In genomic region chrIV:4727935-4728334, ce11 we compare ENCODE assay signal across 5 worm cellular contexts.
TF ChIP-seq lines count a peak whose summit lies in the region.
"Not testable (repeated sequence)": the region's sequence is repeated elsewhere in the genome, so short reads cannot be mapped to it uniquely, and the experiment has no call there.

No protein-coding gene starts in this region.

TF ChIP-seq in whole organism, L1 larva, 84 proteins besides CTCF, POLR2A, EP300 and RAD21 (continues in another document):
- TF ChIP-seq dsc-1 (tag; optimal IDR thresholded peaks at IDR 0.05; lab: Kevin White, UChicago): peak; percentile 93
- peak; percentile 99 for TF ChIP-seq grh-1 (GFP tag; IDR thresholded peaks at IDR 0.05; lab: Robert Waterston, UW)
- peak; percentile 56 for TF ChIP-seq zip-4 (GFP tag; optimal IDR thresholded peaks at IDR 0.05; lab: Kevin White, UChicago)
- peak; percentile 91 for TF ChIP-seq fkh-8 (tag; optimal IDR thresholded peaks at IDR 0.05; lab: Kevin White, UChicago)
- peak; percentile 94 for TF ChIP-seq nhr-90 (tag; optimal IDR thresholded peaks at IDR 0.05; lab: Kevin White, UChicago; ENCODE audit: poor library complexity)
- TF ChIP-seq C04F5.9 (tag; optimal IDR thresholded peaks at IDR 0.05; lab: Kevin White, UChicago): peak; percentile 86
- peak; percentile 9 to 67 for TF ChIP-seq lin-35 (GFP tag; optimal IDR thresholded peaks at IDR 0.05; lab: Kevin White, UChicago)
- peak; percentile 84 for TF ChIP-seq egl-13 (tag; optimal IDR thresholded peaks at IDR 0.05; lab: Kevin White, UChicago)
- TF ChIP-seq tbx-2 (tag; optimal IDR thresholded peaks at IDR 0.05; lab: Kevin White, UChicago): peak; percentile 92
- TF ChIP-seq dpl-1 (GFP tag; optimal IDR thresholded peaks at IDR 0.05; lab: Kevin White, UChicago): peak; percentile 58 to 73 (median 73)
- TF ChIP-seq lsy-2 (tag; optimal IDR thresholded peaks at IDR 0.05; lab: Kevin White, UChicago): peak; percentile 97 to 98
- TF ChIP-seq ztf-4 (tag; optimal IDR thresholded peaks at IDR 0.05; lab: Kevin White, UChicago): peak; percentile 7
- peak; percentile 64 for TF ChIP-seq jun-1 (tag; optimal IDR thresholded peaks at IDR 0.05; lab: Kevin White, UChicago)
- TF ChIP-seq elt-3 (tag; optimal IDR thresholded peaks at IDR 0.05; lab: Kevin White, UChicago): peak in 1 of 6 experiments; percentile 61
- TF ChIP-seq ceh-90 (tag; optimal IDR thresholded peaks at IDR 0.05; lab: Kevin White, UChicago): peak; percentile 64
- TF ChIP-seq skn-1 (tag; optimal IDR thresholded peaks at IDR 0.05; lab: Kevin White, UChicago): peak; percentile 9
- TF ChIP-seq swsn-7 (tag; optimal IDR thresholded peaks at IDR 0.05; lab: Kevin White, UChicago): peak; percentile 90
- peak; percentile 74 for TF ChIP-seq F16B12.6 (tag; optimal IDR thresholded peaks at IDR 0.05; lab: Kevin White, UChicago)

TF ChIP-seq in whole organism, L3 larva, 47 proteins besides CTCF, POLR2A, EP300 and RAD21:
- TF ChIP-seq snpc-4 (tag; optimal IDR thresholded peaks at IDR 0.05; lab: Kevin White, UChicago) (peak; percentile 54), nhr-77 (tag; optimal IDR thresholded peaks at IDR 0.05; lab: Kevin White, UChicago) (peak; percentile 60), nhr-23 (tag; optimal IDR thresholded peaks at IDR 0.05; lab: Kevin White, UChicago) (peak; percentile 83), R02D3.7 (tag; optimal IDR thresholded peaks at IDR 0.05; lab: Kevin White, UChicago) (peak; percentile 84), ceh-82 (tag; optimal IDR thresholded peaks at IDR 0.05; lab: Kevin White, UChicago) (peak; percentile 10), nhr-43 (tag; optimal IDR thresholded peaks at IDR 0.05; lab: Kevin White, UChicago; ENCODE audit: poor library complexity, severe bottlenecking) (peak; percentile 88), lin-15B (tag; optimal IDR thresholded peaks at IDR 0.05; lab: Kevin White, UChicago) (peak; percentile 84), pha-4 (tag; optimal IDR thresholded peaks at IDR 0.05; lab: Kevin White, UChicago) (peak; percentile 22), jun-1 (tag; optimal IDR thresholded peaks at IDR 0.05; lab: Kevin White, UChicago) (peak; percentile 10), elt-2 (tag; optimal IDR thresholded peaks at IDR 0.05; lab: Kevin White, UChicago) (peak; percentile 79), tbx-2 (tag; optimal IDR thresholded peaks at IDR 0.05; lab: Kevin White, UChicago) (peak; percentile 88), lsy-12 (tag; optimal IDR thresholded peaks at IDR 0.05; lab: Kevin White, UChicago) (peak; percentile 92), ceh-28 (tag; optimal IDR thresholded peaks at IDR 0.05; lab: Kevin White, UChicago) (peak; percentile 40), ZK546.5 (tag; optimal IDR thresholded peaks at IDR 0.05; lab: Kevin White, UChicago) (peak; percentile 46), nfya-1 (tag; optimal IDR thresholded peaks at IDR 0.05; lab: Kevin White, UChicago; ENCODE audit: insufficient read depth) (peak; percentile 72), nhr-25 (tag; optimal IDR thresholded peaks at IDR 0.05; lab: Kevin White, UChicago) (peak; percentile 51), nhr-11 (tag; optimal IDR thresholded peaks at IDR 0.05; lab: Kevin White, UChicago) (peak; percentile 73)

TF ChIP-seq in whole organism, early embryonic, 17 proteins besides CTCF, POLR2A, EP300 and RAD21:
- TF ChIP-seq tbx-37 (GFP tag; conservative IDR thresholded peaks at IDR 0.05; lab: Robert Waterston, UW): peak; percentile 56; the same call in 1 of the 2 replicates
- TF ChIP-seq scrt-1 (GFP tag; IDR thresholded peaks at IDR 0.05; lab: Robert Waterston, UW): peak; percentile 51; the same call in 1 of the 2 replicates
- TF ChIP-seq sea-1 (GFP tag; conservative IDR thresholded peaks at IDR 0.05; lab: Robert Waterston, UW): peak; percentile 67; the same call in 1 of the 2 replicates
- TF ChIP-seq tbx-11 (GFP tag; IDR thresholded peaks at IDR 0.05; lab: Robert Waterston, UW): 0 out of 2 replicates have a peak, but pooled peaks have one; percentile 50
- peak; percentile 3 for TF ChIP-seq F13C5.2 (tag; optimal IDR thresholded peaks at IDR 0.05; lab: Kevin White, UChicago)
- TF ChIP-seq pes-1 (GFP tag; IDR thresholded peaks at IDR 0.05; lab: Robert Waterston, UW): peak; percentile 73

TF ChIP-seq in whole organism, midembryonic, 9 proteins besides CTCF, POLR2A, EP300 and RAD21:
- TF ChIP-seq cog-1 (tag; optimal IDR thresholded peaks at IDR 0.05; lab: Kevin White, UChicago): peak; percentile 49
- TF ChIP-seq flt-1 (GFP tag; IDR thresholded peaks at IDR 0.05; lab: Robert Waterston, UW): peak; percentile 66
- TF ChIP-seq klf-2 (GFP tag; conservative IDR thresholded peaks at IDR 0.05; lab: Robert Waterston, UW): peak; percentile 71
- peak; percentile 90 for TF ChIP-seq ztf-23 (GFP tag; IDR thresholded peaks at IDR 0.05; lab: Robert Waterston, UW)
- peak; percentile 31; the same call in 1 of the 2 replicates for TF ChIP-seq ztf-29 (GFP tag; IDR thresholded peaks at IDR 0.05; lab: Robert Waterston, UW)
- peak; percentile 40; the same call in 1 of the 2 replicates for TF ChIP-seq T22C8.4 (GFP tag; IDR thresholded peaks at IDR 0.05; lab: Robert Waterston, UW)

TF ChIP-seq in whole organism, young adult, 124 proteins besides CTCF, POLR2A, EP300 and RAD21 (continues in another document):
- TF ChIP-seq Y79H2A.3 (GFP tag; conservative IDR thresholded peaks at IDR 0.05; lab: Robert Waterston, UW): peak; percentile 96
- TF ChIP-seq K11D2.4 (GFP tag; IDR thresholded peaks at IDR 0.05; lab: Robert Waterston, UW): peak; percentile 100
- peak; percentile 90; the same call in 1 of the 2 replicates for TF ChIP-seq nhr-120 (GFP tag; IDR thresholded peaks at IDR 0.05; lab: Robert Waterston, UW)
- peak; percentile 83; the same call in 1 of the 2 replicates for TF ChIP-seq F39B2.1 (GFP tag; IDR thresholded peaks at IDR 0.05; lab: Robert Waterston, UW)
- peak; percentile 83 for TF ChIP-seq B0035.1 (tag; optimal IDR thresholded peaks at IDR 0.05; lab: Kevin White, UChicago)
- TF ChIP-seq F37B4.10 (GFP tag; IDR thresholded peaks at IDR 0.05; lab: Robert Waterston, UW): peak; percentile 100
- peak; percentile 100 for TF ChIP-seq dox-1 (GFP tag; IDR thresholded peaks at IDR 0.05; lab: Robert Waterston, UW)
- TF ChIP-seq aptf-3 (GFP tag; IDR thresholded peaks at IDR 0.05; lab: Robert Waterston, UW): peak; percentile 91
- TF ChIP-seq gei-17 (GFP tag; optimal IDR thresholded peaks at IDR 0.05; lab: Kevin White, UChicago): peak; percentile 72
- peak; percentile 100 for TF ChIP-seq ztf-28 (GFP tag; IDR thresholded peaks at IDR 0.05; lab: Robert Waterston, UW)
- TF ChIP-seq snpc-4 (GFP tag; optimal IDR thresholded peaks at IDR 0.05; lab: Kevin White, UChicago): not testable (repeated sequence)
- TF ChIP-seq snpc-4 (tag; optimal IDR thresholded peaks at IDR 0.05; lab: Kevin White, UChicago): peak; percentile 16 to 88 (median 76)
- peak; percentile 93; the same call in 1 of the 2 replicates for TF ChIP-seq lag-1 (GFP tag; IDR thresholded peaks at IDR 0.05; lab: Robert Waterston, UW)
- peak; percentile 89; the same call in 1 of the 2 replicates for TF ChIP-seq madf-6 (GFP tag; IDR thresholded peaks at IDR 0.05; lab: Robert Waterston, UW)
- TF ChIP-seq ceh-40 (GFP tag; IDR thresholded peaks at IDR 0.05; lab: Robert Waterston, UW): peak; percentile 82
- peak; percentile 98 for TF ChIP-seq let-526 (GFP tag; IDR thresholded peaks at IDR 0.05; lab: Robert Waterston, UW)
- TF ChIP-seq ceh-100 (GFP tag; IDR thresholded peaks at IDR 0.05; lab: Robert Waterston, UW): peak; percentile 96
- TF ChIP-seq Y53G8AR.9 (GFP tag; conservative IDR thresholded peaks at IDR 0.05; lab: Robert Waterston, UW): peak; percentile 99
- peak; percentile 97 for TF ChIP-seq lin-26 (GFP tag; IDR thresholded peaks at IDR 0.05; lab: Robert Waterston, UW)
- TF ChIP-seq cebp-1 (GFP tag; IDR thresholded peaks at IDR 0.05; lab: Robert Waterston, UW): peak; percentile 97
- peak; percentile 95 for TF ChIP-seq cebp-1 (tag; optimal IDR thresholded peaks at IDR 0.05; lab: Kevin White, UChicago)
- TF ChIP-seq nhr-90 (tag; optimal IDR thresholded peaks at IDR 0.05; lab: Kevin White, UChicago): peak; percentile 76
- TF ChIP-seq ztf-25 (GFP tag; IDR thresholded peaks at IDR 0.05; lab: Robert Waterston, UW): peak; percentile 99
- TF ChIP-seq nfya-2 (GFP tag; IDR thresholded peaks at IDR 0.05; lab: Robert Waterston, UW): 0 out of 2 replicates have a peak, but pooled peaks have one; percentile 39
- peak; percentile 95 for TF ChIP-seq somi-1 (GFP tag; optimal IDR thresholded peaks at IDR 0.05; lab: Kevin White, UChicago)
- TF ChIP-seq egl-44 (GFP tag; IDR thresholded peaks at IDR 0.05; lab: Robert Waterston, UW): peak; percentile 99
- TF ChIP-seq ztf-3 (GFP tag; optimal IDR thresholded peaks at IDR 0.05; lab: Kevin White, UChicago): peak; percentile 77
- peak; percentile 95 for TF ChIP-seq hmg-20 (GFP tag; IDR thresholded peaks at IDR 0.05; lab: Robert Waterston, UW)
- TF ChIP-seq Y67H2A.10 (GFP tag; conservative IDR thresholded peaks at IDR 0.05; lab: Robert Waterston, UW): peak; percentile 98
- TF ChIP-seq rec-8 (tag; optimal IDR thresholded peaks at IDR 0.05; lab: Kevin White, UChicago): peak; percentile 5 to 6
- peak; percentile 99 for TF ChIP-seq ztf-6 (GFP tag; IDR thresholded peaks at IDR 0.05; lab: Robert Waterston, UW)
- peak; percentile 87 for TF ChIP-seq madf-8 (GFP tag; conservative IDR thresholded peaks at IDR 0.05; lab: Robert Waterston, UW)
- peak; percentile 88 for TF ChIP-seq madf-10 (tag; optimal IDR thresholded peaks at IDR 0.05; lab: Kevin White, UChicago)
- TF ChIP-seq ceh-27 (GFP tag; optimal IDR thresholded peaks at IDR 0.05; lab: Kevin White, UChicago): peak; percentile 89
- peak; percentile 99 for TF ChIP-seq nfyb-1 (GFP tag; IDR thresholded peaks at IDR 0.05; lab: Robert Waterston, UW)
- peak; percentile 73 for TF ChIP-seq ZK185.1 (tag; optimal IDR thresholded peaks at IDR 0.05; lab: Kevin White, UChicago; ENCODE audit: poor library complexity, severe bottlenecking)
- TF ChIP-seq T07F8.4 (tag; optimal IDR thresholded peaks at IDR 0.05; lab: Kevin White, UChicago): peak; percentile 29
- TF ChIP-seq F22D6.2 (tag; optimal IDR thresholded peaks at IDR 0.05; lab: Kevin White, UChicago): peak; percentile 82
- TF ChIP-seq F57A8.1 (GFP tag; optimal IDR thresholded peaks at IDR 0.05; lab: Kevin White, UChicago): peak; percentile 54
- peak; percentile 98 for TF ChIP-seq D2030.7 (GFP tag; IDR thresholded peaks at IDR 0.05; lab: Robert Waterston, UW)
- peak; percentile 95 for TF ChIP-seq lin-54 (GFP tag; optimal IDR thresholded peaks at IDR 0.05; lab: Kevin White, UChicago)
- peak; percentile 60 for TF ChIP-seq ets-4 (GFP tag; optimal IDR thresholded peaks at IDR 0.05; lab: Kevin White, UChicago)
- TF ChIP-seq let-607 (tag; optimal IDR thresholded peaks at IDR 0.05; lab: Kevin White, UChicago): peak; percentile 81 to 96
- TF ChIP-seq Y53F4B.3 (GFP tag; IDR thresholded peaks at IDR 0.05; lab: Robert Waterston, UW): peak; percentile 91
- TF ChIP-seq repo-1 (tag; optimal IDR thresholded peaks at IDR 0.05; lab: Kevin White, UChicago): peak; percentile 77
- TF ChIP-seq ekl-4 (GFP tag; IDR thresholded peaks at IDR 0.05; lab: Robert Waterston, UW): peak; percentile 98
